Fruit fly (Drosophila melanogaster): ENCODE results near the gene VhaAC39-2.

VhaAC39-2 gene

DNA sequence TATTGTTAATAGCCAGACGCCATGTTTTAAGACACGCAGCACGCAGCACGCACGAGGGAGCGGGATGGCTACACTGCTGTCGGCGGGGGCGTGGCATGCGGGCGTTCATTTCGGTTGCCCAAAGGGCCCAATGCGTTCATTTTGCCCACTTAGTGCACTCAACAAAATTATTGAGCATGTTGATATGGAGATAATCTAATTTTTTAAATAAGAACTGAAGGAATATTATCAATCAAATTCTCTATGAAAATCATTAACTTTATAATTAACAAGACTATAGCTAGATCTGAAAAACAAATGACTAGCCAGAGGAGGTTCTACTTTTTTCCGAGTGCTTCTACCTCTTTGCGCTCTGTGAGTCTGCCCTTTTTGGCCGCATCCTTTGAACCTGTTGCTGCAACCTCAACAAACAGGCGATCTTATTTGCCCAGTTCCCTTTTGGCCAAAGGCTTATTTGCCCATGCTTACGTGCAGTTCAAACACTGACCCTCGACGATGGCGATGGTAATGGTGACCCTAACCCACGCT is 25.8 kb downstream of the VhaAC39-2 start (continued):
- TF ChIP-seq Xrp1 (GFP tag; IDR thresholded peaks at IDR 0.05) (peak; percentile 55; the same call in 1 of the 2 replicates), Blimp-1 (GFP tag; optimal IDR thresholded peaks at IDR 0.05) (no peak), zf30C (GFP tag; optimal IDR thresholded peaks at IDR 0.05) (peak; percentile 80), unpg (GFP tag; optimal IDR thresholded peaks at IDR 0.05) (no peak), yki (optimal IDR thresholded peaks at IDR 0.05) (no peak), CG8944 (GFP tag; optimal IDR thresholded peaks at IDR 0.05) (no peak), CG3065 (GFP tag; optimal IDR thresholded peaks at IDR 0.05) (peak; percentile 65), CG7556 (GFP tag; optimal IDR thresholded peaks at IDR 0.05) (no peak), ken (GFP tag; IDR thresholded peaks at IDR 0.05) (no peak), CTCF (GFP tag; optimal IDR thresholded peaks at IDR 0.05) (no peak), repo (GFP tag; optimal IDR thresholded peaks at IDR 0.05) (no peak), lilli (GFP tag; optimal IDR thresholded peaks at IDR 0.05) (no peak), exex (tag; optimal IDR thresholded peaks at IDR 0.05) (no peak), CG5180 (GFP tag; optimal IDR thresholded peaks at IDR 0.05) (no peak), CG17328 (GFP tag; IDR thresholded peaks at IDR 0.05) (0 out of 2 replicates have a peak, but pooled peaks have one; percentile 29), CG1233 (GFP tag; optimal IDR thresholded peaks at IDR 0.05) (peak; percentile 25), Sry-δ (GFP tag; optimal IDR thresholded peaks at IDR 0.05) (no peak), Opbp (GFP tag; IDR thresholded peaks at IDR 0.05; ENCODE audit: partially characterized antibody) (no peak), zen (tag; optimal IDR thresholded peaks at IDR 0.05) (peak; percentile 37), Hr51 (GFP tag; optimal IDR thresholded peaks at IDR 0.05) (no peak), gcm2 (GFP tag; optimal IDR thresholded peaks at IDR 0.05) (no peak), ssp (GFP tag; IDR thresholded peaks at IDR 0.05) (no peak), mld (GFP tag; IDR thresholded peaks at IDR 0.05; ENCODE audit: partially characterized antibody) (no peak), nom (GFP tag; optimal IDR thresholded peaks at IDR 0.05) (no peak), Tbp (GFP tag; optimal IDR thresholded peaks at IDR 0.05) (no peak), ranshi (GFP tag; IDR thresholded peaks at IDR 0.05) (no peak), Ptx1 (GFP tag; IDR thresholded peaks at IDR 0.05) (no peak), Six4 (GFP tag; optimal IDR thresholded peaks at IDR 0.05) (no peak), prd (optimal IDR thresholded peaks at IDR 0.05) (no peak), prd (GFP tag; IDR thresholded peaks at IDR 0.05) (peak; percentile 59; the same call in 2 of the 3 replicates), lmd (GFP tag; IDR thresholded peaks at IDR 0.05) (peak; percentile 29; the same call in 1 of the 2 replicates), Gsc (GFP tag; IDR thresholded peaks at IDR 0.05) (no peak), Max (GFP tag; optimal IDR thresholded peaks at IDR 0.05) (no peak), psq (GFP tag; optimal IDR thresholded peaks at IDR 0.05) (no peak), al (GFP tag; IDR thresholded peaks at IDR 0.05) (no peak), Taf1 (GFP tag; IDR thresholded peaks at IDR 0.05) (no peak), Optix (GFP tag; IDR thresholded peaks at IDR 0.05) (no peak), CG6813 (GFP tag; optimal IDR thresholded peaks at IDR 0.05) (peak; percentile 40), CG9817 (tag; optimal IDR thresholded peaks at IDR 0.05) (no peak), Drgx (GFP tag; IDR thresholded peaks at IDR 0.05) (no peak), salm (tag; optimal IDR thresholded peaks at IDR 0.05) (no peak), CG17829 (tag; optimal IDR thresholded peaks at IDR 0.05) (peak; percentile 39), phol (tag; optimal IDR thresholded peaks at IDR 0.05) (peak; percentile 36), sr (GFP tag; IDR thresholded peaks at IDR 0.05) (no peak), CG1602 (GFP tag; optimal IDR thresholded peaks at IDR 0.05) (peak; percentile 28), NC2β (GFP tag; optimal IDR thresholded peaks at IDR 0.05) (no peak), Meics (GFP tag; optimal IDR thresholded peaks at IDR 0.05) (no peak), CG16779 (GFP tag; IDR thresholded peaks at IDR 0.05) (no peak), CG12219 (GFP tag; optimal IDR thresholded peaks at IDR 0.05) (no peak), ham (GFP tag; IDR thresholded peaks at IDR 0.05) (no peak), CG15479 (GFP tag; optimal IDR thresholded peaks at IDR 0.05) (peak; percentile 31), unc-4 (GFP tag; IDR thresholded peaks at IDR 0.05; ENCODE audit: partially characterized antibody) (no peak)

All from whole organism, embryonic.